Worm (Caenorhabditis elegans) whole organism, dauer: ENCODE data around the gene pph-5.

Experiments used
- unc-62 ChIP-seq: sonication (generic microtip); optimal IDR thresholded peaks from 2 replicates; lab custom pipeline; 2017; ENCODE audit warnings: missing biosample characterization, missing genetic modification reagents, missing genetic modification characterization

The pph-5 gene

ce11 chrV:19189963-19190597 lies at the start of gene pph-5, which contains the start of gene Y39B6A.3:
Gene pph-5 (plus strand): TSS chrV:19190547.
Gene Y39B6A.3 (minus strand): TSS chrV:19190013.
- TF ChIP-seq unc-62 (GFP tag; lab: Kevin White, UChicago), result no peak

- TF ChIP-seq unc-62 (GFP tag; lab: Kevin White, UChicago), result no peak
These were observed 47.8 kb upstream of the pph-5 start for ce11 chrV:19142595-19142994.

- no peak for TF ChIP-seq unc-62 (GFP tag; lab: Kevin White, UChicago)
These were observed 42.0 kb upstream of the pph-5 start for ce11 chrV:19148350-19148749.

- no peak for TF ChIP-seq unc-62 (GFP tag; lab: Kevin White, UChicago)
These were observed 41.3 kb upstream of the pph-5 start, which contains the start of gene Y39B6A.7 for ce11 chrV:19149057-19149456. Gene Y39B6A.7 (minus strand): TSS chrV:19149157.

- no peak for TF ChIP-seq unc-62 (GFP tag; lab: Kevin White, UChicago)
These were observed 38.0 kb upstream of the pph-5 start, which contains the start of gene Y39B6A.69 for ce11 chrV:19152328-19152727. Gene Y39B6A.69 (minus strand): TSS chrV:19152428.

- TF ChIP-seq unc-62 (GFP tag; lab: Kevin White, UChicago), result no peak
These were observed 37.1 kb upstream of the pph-5 start for ce11 chrV:19153244-19153643.

ce11 chrV:19153806-19154205 lies 36.5 kb upstream of the pph-5 start, which contains the start of gene tsp-13:
Gene tsp-13 (plus strand): TSS chrV:19154106.
- TF ChIP-seq unc-62 (GFP tag; lab: Kevin White, UChicago), result no peak

ce11 chrV:19158664-19159063 lies 31.7 kb upstream of the pph-5 start, which contains the start of gene Y39B6A.5:
Gene Y39B6A.5 (minus strand): TSS chrV:19158877.
- no peak for TF ChIP-seq unc-62 (GFP tag; lab: Kevin White, UChicago)

- no peak for TF ChIP-seq unc-62 (GFP tag; lab: Kevin White, UChicago)
These were observed 15.7 kb upstream of the pph-5 start, which contains the start of gene hot-2 for ce11 chrV:19174626-19175025. Gene hot-2 (plus strand): TSS chrV:19174759.

ce11 chrV:19175714-19176113 lies 14.6 kb upstream of the pph-5 start:
- TF ChIP-seq unc-62 (GFP tag; lab: Kevin White, UChicago), result no peak

ce11 chrV:19177070-19177469 lies 13.3 kb upstream of the pph-5 start:
- TF ChIP-seq unc-62 (GFP tag; lab: Kevin White, UChicago), result no peak

- no peak for TF ChIP-seq unc-62 (GFP tag; lab: Kevin White, UChicago)
These were observed 12.5 kb upstream of the pph-5 start for ce11 chrV:19177804-19178203.

- no peak for TF ChIP-seq unc-62 (GFP tag; lab: Kevin White, UChicago)
These were observed 11.5 kb upstream of the pph-5 start for ce11 chrV:19178896-19179295.

- no peak for TF ChIP-seq unc-62 (GFP tag; lab: Kevin White, UChicago)
These were observed 8.7 kb upstream of the pph-5 start for ce11 chrV:19181684-19182083.

- no peak for TF ChIP-seq unc-62 (GFP tag; lab: Kevin White, UChicago)
These were observed 10.8 kb downstream of the pph-5 start for ce11 chrV:19201190-19201589.

ce11 chrV:19202800-19203199 lies 12.5 kb downstream of the pph-5 start:
- no peak for TF ChIP-seq unc-62 (GFP tag; lab: Kevin White, UChicago)

- no peak for TF ChIP-seq unc-62 (GFP tag; lab: Kevin White, UChicago)
These were observed 13.0 kb downstream of the pph-5 start, which contains the start of gene Y39B6A.1 for ce11 chrV:19203299-19203698. Gene Y39B6A.1 (minus strand): TSS chrV:19203607.
